Fruit fly (Drosophila melanogaster) whole organism, wandering third instar larva: Measurements from ENCODE around the gene SIDL.
A peak's percentile ranks its signal among the peaks of the same experiment; 100 is the strongest.

Source experiments
- Abd-B ChIP-seq: fragments of >200 bp; optimal IDR thresholded peaks from 2 replicates; lab custom pipeline; 2017; ENCODE audit warnings: missing biosample characterization, missing genetic modification characterization
- CG32264 ChIP-seq: fragments of 200-800 bp; sonication (Bioruptor generic); optimal IDR thresholded peaks from 2 replicates; lab custom pipeline; 2016; ENCODE audit warnings: missing biosample characterization, missing genetic modification characterization
- CG9705 ChIP-seq: fragments of 200-800 bp; sonication (Bioruptor generic); optimal IDR thresholded peaks from 2 replicates; lab custom pipeline; 2018; ENCODE audit warnings: missing biosample characterization, mild to moderate bottlenecking, missing genetic modification characterization
- Dfd ChIP-seq: fragments of >200 bp; optimal IDR thresholded peaks from 2 replicates; lab custom pipeline; 2017; ENCODE audit warnings: missing biosample characterization, missing genetic modification characterization
- Dif ChIP-seq: fragments of 200-275, 200-300 bp; sonication (Bioruptor generic); optimal IDR thresholded peaks from 2 replicates; lab custom pipeline; 2018; ENCODE audit warnings: missing biosample characterization, missing genetic modification characterization; ENCODE audit not compliant: partially characterized antibody
- GATAd ChIP-seq: sonication (Bioruptor generic); optimal IDR thresholded peaks from 2 replicates; lab custom pipeline; 2016; ENCODE audit warnings: missing biosample characterization, missing genetic modification characterization
- HLH106 ChIP-seq: fragments of 200-800 bp; optimal IDR thresholded peaks from 3 replicates; lab custom pipeline; 2019; ENCODE audit warnings: missing biosample characterization, mild to moderate bottlenecking, missing genetic modification characterization, moderate library complexity
- Hnf4 ChIP-seq: fragments of 200-800 bp; sonication (Bioruptor generic); optimal IDR thresholded peaks from 2 replicates; lab custom pipeline; 2016; ENCODE audit warnings: missing biosample characterization, mild to moderate bottlenecking, missing genetic modification characterization
- Hr78 ChIP-seq: fragments of >200 bp; optimal IDR thresholded peaks from 2 replicates; lab custom pipeline; 2017; ENCODE audit warnings: missing biosample characterization, missing genetic modification characterization
- Hr83 ChIP-seq: fragments of 200-300 bp; sonication (Bioruptor generic); optimal IDR thresholded peaks from 2 replicates; lab custom pipeline; 2016; ENCODE audit warnings: missing biosample characterization, mild to moderate bottlenecking, missing genetic modification characterization, moderate library complexity; ENCODE audit not compliant: poor library complexity, severe bottlenecking
- Jra ChIP-seq: sonication (Bioruptor generic); optimal IDR thresholded peaks from 2 replicates; lab custom pipeline; 2016; ENCODE audit warnings: missing biosample characterization, missing genetic modification characterization
- Myc ChIP-seq: fragments of >200 bp; optimal IDR thresholded peaks from 2 replicates; lab custom pipeline; 2017
- N ChIP-seq: fragments of >200 bp; optimal IDR thresholded peaks from 2 replicates; lab custom pipeline; 2018; ENCODE audit warnings: missing biosample characterization, missing external identifiers, missing genetic modification characterization
- OdsH ChIP-seq: fragments of 200-800 bp; sonication (Bioruptor generic); optimal IDR thresholded peaks from 2 replicates; lab custom pipeline; 2016; ENCODE audit warnings: missing biosample characterization, mild to moderate bottlenecking, missing genetic modification characterization
- Rel ChIP-seq, 2 experiments: fragments of 200-800 bp; sonication (Bioruptor generic) in 1 of 2; optimal IDR thresholded peaks; 2 replicates in 1 of 2; 3 replicates in 1 of 2; lab custom pipeline; 2016 to 2019; ENCODE audit warnings: mild to moderate bottlenecking in 2 of 2, missing biosample characterization in 2 of 2, missing genetic modification characterization in 2 of 2, moderate library complexity in 1 of 2
- Sp1 ChIP-seq: fragments of 200-800 bp; sonication (Bioruptor generic); optimal IDR thresholded peaks from 3 replicates; lab custom pipeline; 2019; ENCODE audit warnings: missing biosample characterization, mild to moderate bottlenecking, missing genetic modification characterization, moderate library complexity
- Vsx2 ChIP-seq: fragments of 200-300, 225-300 bp; sonication (Bioruptor generic); optimal IDR thresholded peaks from 2 replicates; lab custom pipeline; 2018; ENCODE audit warnings: missing biosample characterization, missing genetic modification characterization; ENCODE audit not compliant: partially characterized antibody
- br ChIP-seq: fragments of 200-800 bp; sonication (Bioruptor generic); optimal IDR thresholded peaks from 2 replicates; lab custom pipeline; 2016; ENCODE audit warnings: missing biosample characterization, missing genetic modification characterization
- brk ChIP-seq: fragments of 200-800 bp; sonication (Bioruptor generic); optimal IDR thresholded peaks from 2 replicates; lab custom pipeline; 2016; ENCODE audit warnings: missing biosample characterization, mild to moderate bottlenecking, missing genetic modification characterization
- dmrt93B ChIP-seq: fragments of 200-800 bp; sonication (Bioruptor generic); optimal IDR thresholded peaks from 2 replicates; lab custom pipeline; 2018; ENCODE audit warnings: missing biosample characterization, mild to moderate bottlenecking, missing genetic modification characterization
- dsf ChIP-seq: sonication (Bioruptor generic); optimal IDR thresholded peaks from 2 replicates; lab custom pipeline; 2016; ENCODE audit warnings: missing biosample characterization, missing genetic modification characterization, borderline replicate concordance
- foxo ChIP-seq, 2 experiments: fragments of 200-800 bp; sonication (Bioruptor generic); optimal IDR thresholded peaks; 2 replicates in 1 of 2; 3 replicates in 1 of 2; lab custom pipeline; 2016 to 2017; ENCODE audit warnings: missing biosample characterization in 2 of 2, missing genetic modification characterization in 2 of 2
- fru ChIP-seq: fragments of 200-800 bp; sonication (Bioruptor generic); optimal IDR thresholded peaks from 3 replicates; lab custom pipeline; 2016; ENCODE audit warnings: missing biosample characterization, mild to moderate bottlenecking, missing genetic modification characterization
- h ChIP-seq: fragments of 200-800 bp; sonication (Bioruptor generic); optimal IDR thresholded peaks from 3 replicates; lab custom pipeline; 2016; ENCODE audit warnings: missing biosample characterization, mild to moderate bottlenecking, missing genetic modification characterization
- jim ChIP-seq: fragments of 175-275, 200-325 bp; sonication (Bioruptor generic); optimal IDR thresholded peaks from 2 replicates; lab custom pipeline; 2016; ENCODE audit warnings: missing biosample characterization, mild to moderate bottlenecking, missing genetic modification characterization
- lola ChIP-seq: fragments of >200 bp; optimal IDR thresholded peaks from 2 replicates; lab custom pipeline; 2017; ENCODE audit warnings: missing biosample characterization, missing genetic modification characterization
- pan ChIP-seq: fragments of >200 bp; optimal IDR thresholded peaks from 2 replicates; lab custom pipeline; 2017
- psq ChIP-seq: fragments of 200-800 bp; sonication (Bioruptor generic); optimal IDR thresholded peaks from 3 replicates; lab custom pipeline; 2017; ENCODE audit warnings: missing biosample characterization, mild to moderate bottlenecking, missing genetic modification characterization, moderate library complexity
- rgr ChIP-seq: fragments of 200-800 bp; sonication (Bioruptor generic); optimal IDR thresholded peaks from 3 replicates; lab custom pipeline; 2016; ENCODE audit warnings: missing biosample characterization, mild to moderate bottlenecking, missing genetic modification characterization
- sage ChIP-seq: fragments of 200-800 bp; sonication (Bioruptor generic); optimal IDR thresholded peaks from 2 replicates; lab custom pipeline; 2016; ENCODE audit warnings: missing biosample characterization, mild to moderate bottlenecking, missing genetic modification characterization
- sv ChIP-seq: fragments of 200-800 bp; sonication (Bioruptor generic); optimal IDR thresholded peaks from 3 replicates; lab custom pipeline; 2016; ENCODE audit warnings: missing biosample characterization, missing genetic modification characterization
- tai ChIP-seq: sonication (Bioruptor generic); optimal IDR thresholded peaks from 2 replicates; lab custom pipeline; 2016; ENCODE audit warnings: missing biosample characterization, missing genetic modification characterization
- woc ChIP-seq: sonication (Bioruptor generic); optimal IDR thresholded peaks from 2 replicates; lab custom pipeline; 2016; ENCODE audit warnings: missing biosample characterization, mild to moderate bottlenecking, missing genetic modification characterization

The SIDL gene

DNA sequence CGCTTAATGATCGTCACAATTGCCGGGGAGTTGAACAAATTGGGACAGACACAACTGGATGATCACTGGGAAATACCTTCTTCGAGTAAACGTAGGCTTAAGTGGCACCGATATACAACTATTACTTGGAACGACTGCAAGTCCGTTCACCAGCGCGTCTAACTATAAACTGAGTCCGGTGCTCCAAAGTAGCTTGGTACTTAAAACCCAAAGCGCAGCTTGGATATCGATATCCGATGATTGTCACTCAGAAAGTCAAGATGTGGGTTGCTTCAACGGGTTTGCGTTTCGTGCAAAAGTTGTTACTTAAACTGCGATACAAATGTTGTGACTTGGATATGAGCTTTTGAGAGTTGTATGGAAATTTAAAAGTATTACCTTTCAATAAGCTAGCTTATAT lies 12.4 kb downstream of the SIDL start, which contains the start of gene Spn88Ea:
Spn88Ea (minus strand) TSS at position 175 of the 400 bp plus-strand sequence.
- TF ChIP-seq Jra, result no peak
- TF ChIP-seq tai (GFP tag; lab: Kevin White, UChicago), result no peak
- peak; percentile 3 for TF ChIP-seq HLH106 (tag; lab: Kevin White, UChicago)
- no peak for TF ChIP-seq Dfd
- peak; percentile 2 for TF ChIP-seq Sp1 (GFP tag; lab: Kevin White, UChicago)
- TF ChIP-seq psq (GFP tag; lab: Kevin White, UChicago), result no peak
- TF ChIP-seq br (GFP tag; lab: Kevin White, UChicago), result peak; percentile 8
- no peak for TF ChIP-seq Dif (GFP tag; lab: Kevin White, UChicago)
- TF ChIP-seq dmrt93B (GFP tag; lab: Kevin White, UChicago), result no peak
- TF ChIP-seq jim, result no peak
- TF ChIP-seq Hnf4 (GFP tag; lab: Kevin White, UChicago), result no peak
- TF ChIP-seq h (GFP tag; lab: Kevin White, UChicago), result no peak
- TF ChIP-seq GATAd (GFP tag; lab: Kevin White, UChicago), result no peak
- TF ChIP-seq N (GFP tag; lab: Kevin White, UChicago), result no peak
- no peak for TF ChIP-seq sage
- no peak for TF ChIP-seq OdsH
- no peak for TF ChIP-seq Rel (GFP tag; optimal IDR thresholded peaks at IDR 0.05; lab: Kevin White, UChicago)
- TF ChIP-seq Rel (tag; optimal IDR thresholded peaks at IDR 0.05; lab: Kevin White, UChicago), result peak; percentile 68
- no peak for TF ChIP-seq fru (GFP tag; lab: Kevin White, UChicago)
- no peak for TF ChIP-seq sv (GFP tag; lab: Kevin White, UChicago)
- TF ChIP-seq CG9705, result no peak
- TF ChIP-seq woc (GFP tag; lab: Kevin White, UChicago), result peak; percentile 50
- no peak for TF ChIP-seq dsf (GFP tag; lab: Kevin White, UChicago)
- no peak for TF ChIP-seq rgr (GFP tag; lab: Kevin White, UChicago)
- TF ChIP-seq Myc (lab: Kevin White, UChicago), result no peak
- TF ChIP-seq Vsx2 (GFP tag; lab: Kevin White, UChicago), result peak; percentile 66
- TF ChIP-seq CG32264 (GFP tag; lab: Kevin White, UChicago), result no peak

dm6 chr3R:15205223-15205622 lies 13.5 kb downstream of the SIDL start:
- TF ChIP-seq Dif (GFP tag; lab: Kevin White, UChicago) (no peak), CG9705 (no peak), dmrt93B (GFP tag; lab: Kevin White, UChicago) (no peak), HLH106 (tag; lab: Kevin White, UChicago) (no peak), h (GFP tag; lab: Kevin White, UChicago) (no peak), GATAd (GFP tag; lab: Kevin White, UChicago) (no peak), Vsx2 (GFP tag; lab: Kevin White, UChicago) (no peak), lola (GFP tag; lab: Kevin White, UChicago) (no peak)
- TF ChIP-seq, all 38 proteins: peak for 0

dm6 chr3R:15198052-15198793 lies 20.5 kb downstream of the SIDL start:
- TF ChIP-seq Rel (GFP tag; optimal IDR thresholded peaks at IDR 0.05; lab: Kevin White, UChicago), result no peak
- TF ChIP-seq Rel (tag; optimal IDR thresholded peaks at IDR 0.05; lab: Kevin White, UChicago), result peak; percentile 12
- peak; percentile 35 for TF ChIP-seq brk
- peak; percentile 15 for TF ChIP-seq br (GFP tag; lab: Kevin White, UChicago)
- no peak for TF ChIP-seq dmrt93B (GFP tag; lab: Kevin White, UChicago)
- no peak for TF ChIP-seq OdsH
- TF ChIP-seq h (GFP tag; lab: Kevin White, UChicago), result peak; percentile 76
- TF ChIP-seq psq (GFP tag; lab: Kevin White, UChicago), result no peak
- TF ChIP-seq Hr83 (GFP tag; lab: Kevin White, UChicago), result no peak

DNA sequence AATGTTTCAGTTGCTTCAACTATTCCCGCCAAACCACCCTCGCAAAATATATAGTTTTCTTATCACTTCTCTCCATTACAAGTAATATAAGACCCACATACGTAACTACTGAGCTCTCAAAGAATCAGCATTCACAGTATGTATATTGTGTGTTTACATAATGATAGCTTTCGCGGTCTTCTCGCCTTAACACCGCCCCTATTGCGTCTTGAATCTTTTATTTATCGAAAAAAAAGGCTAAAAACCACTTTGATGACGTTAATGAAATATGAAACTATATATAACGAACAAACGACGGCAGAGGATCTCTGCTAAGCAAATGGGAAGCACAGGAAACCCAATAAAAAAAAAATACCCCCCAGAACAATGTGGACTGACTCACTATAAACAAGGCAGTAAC lies 21.3 kb downstream of the SIDL start:
- no peak for TF ChIP-seq psq (GFP tag; lab: Kevin White, UChicago)
- TF ChIP-seq Abd-B (GFP tag; lab: Kevin White, UChicago), result no peak
- no peak for TF ChIP-seq tai (GFP tag; lab: Kevin White, UChicago)
- no peak for TF ChIP-seq pan (lab: Kevin White, UChicago)
- TF ChIP-seq lola (GFP tag; lab: Kevin White, UChicago), result no peak
- TF ChIP-seq Vsx2 (GFP tag; lab: Kevin White, UChicago), result no peak
- TF ChIP-seq br (GFP tag; lab: Kevin White, UChicago), result no peak
- TF ChIP-seq Hr83 (GFP tag; lab: Kevin White, UChicago), result peak; percentile 9
- TF ChIP-seq N (GFP tag; lab: Kevin White, UChicago), result no peak
- no peak for TF ChIP-seq dmrt93B (GFP tag; lab: Kevin White, UChicago)
- TF ChIP-seq Rel (GFP tag; optimal IDR thresholded peaks at IDR 0.05; lab: Kevin White, UChicago), result no peak
- peak; percentile 73 for TF ChIP-seq Rel (tag; optimal IDR thresholded peaks at IDR 0.05; lab: Kevin White, UChicago)
- TF ChIP-seq foxo (GFP tag; optimal IDR thresholded peaks at IDR 0.05; lab: Kevin White, UChicago), result no peak
- TF ChIP-seq Hr78 (GFP tag; lab: Kevin White, UChicago), result no peak
- no peak for TF ChIP-seq CG9705
- no peak for TF ChIP-seq OdsH
- TF ChIP-seq, all 38 proteins: peak for 2
